Worm (Caenorhabditis elegans) whole organism, late embryonic: ENCODE data around the gene bli-6.

Source experiments
- ama-1 ChIP-seq: fragments of 150-350 bp; optimal IDR thresholded peaks from 2 replicates; lab custom pipeline; 2014
- ceh-14 ChIP-seq: sonication (generic microtip); optimal IDR thresholded peaks from 2 replicates; lab custom pipeline; 2016; ENCODE audit warnings: missing genotype, missing genetic modification characterization, missing compliant biosample characterization
- dmd-4 ChIP-seq: sonication (generic microtip); optimal IDR thresholded peaks from 2 replicates; lab custom pipeline; 2016; ENCODE audit warnings: borderline replicate concordance, missing genetic modification characterization, missing compliant biosample characterization
- dve-1 ChIP-seq: sonication (generic microtip); optimal IDR thresholded peaks from 2 replicates; lab custom pipeline; 2017; ENCODE audit warnings: antibody characterized with exemption, mild to moderate bottlenecking, missing genetic modification characterization, missing compliant biosample characterization
- hlh-8 ChIP-seq: sonication (generic microtip); optimal IDR thresholded peaks from 2 replicates; lab custom pipeline; 2016; ENCODE audit warnings: missing genotype, missing genetic modification characterization, missing compliant biosample characterization
- pag-3 ChIP-seq: sonication (generic microtip); optimal IDR thresholded peaks from 2 replicates; lab custom pipeline; 2016; ENCODE audit warnings: missing compliant biosample characterization, missing genetic modification characterization, borderline replicate concordance
- pax-1 ChIP-seq: fragments of 150-350 bp; optimal IDR thresholded peaks from 2 replicates; lab custom pipeline; 2014; ENCODE audit warnings: missing biosample characterization, missing genetic modification characterization
- pha-4 ChIP-seq: fragments of 150-350 bp; optimal IDR thresholded peaks from 2 replicates; lab custom pipeline; 2018; ENCODE audit warnings: missing biosample characterization, missing genetic modification reagents, missing genetic modification characterization
- pqm-1 ChIP-seq: sonication (generic microtip); optimal IDR thresholded peaks from 2 replicates; lab custom pipeline; 2016; ENCODE audit warnings: missing genetic modification characterization, missing compliant biosample characterization
- ttx-3 ChIP-seq: sonication (generic microtip); optimal IDR thresholded peaks from 2 replicates; lab custom pipeline; 2016; ENCODE audit warnings: missing genetic modification reagents, missing genetic modification characterization, missing compliant biosample characterization

- no peak for TF ChIP-seq ama-1 (lab: Kevin White, UChicago)
- TF ChIP-seq ceh-14 (tag; lab: Kevin White, UChicago), result no peak
- no peak for TF ChIP-seq pha-4 (tag; lab: Kevin White, UChicago)
- no peak for TF ChIP-seq ttx-3 (tag; lab: Kevin White, UChicago)
- TF ChIP-seq pax-1 (tag; lab: Kevin White, UChicago), result no peak
- TF ChIP-seq dve-1 (tag; lab: Kevin White, UChicago), result no peak
- TF ChIP-seq pag-3 (tag; lab: Kevin White, UChicago), result no peak
- TF ChIP-seq dmd-4, result no peak
- no peak for TF ChIP-seq hlh-8 (tag; lab: Kevin White, UChicago)
- TF ChIP-seq pqm-1, result no peak
These were observed 38.3 kb downstream of the bli-6 start, which contains the start of gene exos-2 for ce11 chrIV:6415149-6415548.
